Worm (Caenorhabditis elegans): ENCODE measurements around the gene C44C1.1.

DNA sequence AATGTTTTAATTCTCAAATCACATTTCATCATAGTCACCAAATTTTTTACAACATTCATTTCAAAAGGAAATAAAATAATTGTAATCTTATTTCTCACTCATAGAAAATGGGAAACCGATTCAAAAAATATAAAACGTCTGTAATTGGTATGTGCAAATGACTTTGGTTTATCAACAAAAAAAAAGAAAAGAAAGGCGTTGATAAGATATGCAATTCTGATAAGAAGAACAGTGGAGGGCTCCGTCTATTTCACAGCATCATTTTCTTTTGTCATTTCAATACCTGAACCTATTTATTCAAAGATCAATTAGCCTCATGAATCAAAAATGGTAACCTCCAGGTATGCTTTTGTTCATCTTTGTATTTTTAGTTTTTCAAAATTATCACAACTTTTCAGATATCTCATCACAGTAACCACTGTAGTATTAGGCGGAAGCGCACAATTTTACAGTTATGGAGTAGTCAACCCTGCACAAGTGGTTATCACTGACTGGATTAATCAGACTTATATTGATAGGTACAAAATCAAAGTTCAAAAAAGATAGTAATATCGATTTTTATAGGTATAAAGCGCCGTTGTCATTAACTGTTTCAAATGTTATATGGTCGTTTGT, 42.2 kb upstream of the C44C1.1 start, which contains the start of gene F53H8.3:
- no peak for TF ChIP-seq nhr-2 (tag; optimal IDR thresholded peaks at IDR 0.05)
- TF ChIP-seq nhr-28 (tag; optimal IDR thresholded peaks at IDR 0.05): no peak
- no peak for TF ChIP-seq ces-1 (GFP tag; optimal IDR thresholded peaks at IDR 0.05)
- no peak for TF ChIP-seq sem-2 (GFP tag; optimal IDR thresholded peaks at IDR 0.05)
- no peak for TF ChIP-seq nhr-237 (tag; optimal IDR thresholded peaks at IDR 0.05)
- TF ChIP-seq nhr-76 (tag; optimal IDR thresholded peaks at IDR 0.05): no peak

Data from whole organism, mixed stage, embryonic.